Worm (Caenorhabditis elegans) whole organism, late embryonic: Measurements from ENCODE around the gene C50F7.9.

ENCODE experiments used
- lim-6 ChIP-seq: sonication (generic microtip); optimal IDR thresholded peaks from 2 replicates; lab custom pipeline; 2016; ENCODE audit warnings: missing genetic modification characterization, missing compliant biosample characterization
- rnt-1 ChIP-seq: sonication (generic microtip); optimal IDR thresholded peaks from 2 replicates; lab custom pipeline; 2016; ENCODE audit warnings: missing genetic modification characterization, missing compliant biosample characterization
- tbx-7 ChIP-seq: sonication (generic microtip); optimal IDR thresholded peaks from 2 replicates; lab custom pipeline; 2016; ENCODE audit warnings: missing genotype, missing genetic modification characterization, missing compliant biosample characterization
- ztf-16 ChIP-seq: sonication (generic microtip); optimal IDR thresholded peaks from 2 replicates; lab custom pipeline; 2017; ENCODE audit warnings: missing genetic modification characterization, missing compliant biosample characterization

DNA sequence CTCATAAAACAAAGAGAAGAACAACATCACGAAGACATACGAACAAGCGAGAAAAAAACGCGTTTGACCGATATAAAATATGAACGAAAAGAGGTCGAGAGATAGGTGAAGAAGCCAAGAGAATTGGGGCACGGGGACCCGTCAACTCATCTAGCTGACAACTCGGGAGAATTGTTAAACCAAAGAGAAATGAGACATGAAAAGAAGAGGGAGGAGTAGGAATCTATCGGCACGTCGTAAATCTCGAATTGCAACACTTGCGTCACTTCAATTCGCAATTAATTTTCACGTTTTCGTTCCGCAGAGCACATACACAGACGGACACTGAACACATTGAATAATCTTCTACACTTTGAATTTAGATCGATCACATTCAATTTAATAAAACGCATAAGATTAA lies 8.3 kb downstream of the C50F7.9 start:
- TF ChIP-seq lim-6, result no peak
- no peak for TF ChIP-seq tbx-7 (tag; lab: Kevin White, UChicago)
- TF ChIP-seq rnt-1 (tag; lab: Kevin White, UChicago), result peak; percentile 22
- no peak for TF ChIP-seq ztf-16
